Fruit fly (Drosophila melanogaster): ENCODE data around the gene CG4116.

CG4116 gene

dm6 chrX:3025510-3026216, 41.7 kb downstream of the CG4116 start (continued):
- TF ChIP-seq CG12299 (tag; optimal IDR thresholded peaks at IDR 0.05) (no peak), CG17912 (GFP tag; optimal IDR thresholded peaks at IDR 0.05) (no peak), ssp (GFP tag; IDR thresholded peaks at IDR 0.05) (no peak), fd102C (GFP tag; optimal IDR thresholded peaks at IDR 0.05) (no peak), CG9797 (GFP tag; optimal IDR thresholded peaks at IDR 0.05) (no peak), Spps (tag; optimal IDR thresholded peaks at IDR 0.05) (peak; percentile 19), CG2202 (tag; optimal IDR thresholded peaks at IDR 0.05) (peak; percentile 5), CG11560 (tag; IDR thresholded peaks at IDR 0.05) (no peak), Fer2 (tag; optimal IDR thresholded peaks at IDR 0.05) (no peak), PHDP (tag; optimal IDR thresholded peaks at IDR 0.05) (peak; percentile 66), gcm (GFP tag; optimal IDR thresholded peaks at IDR 0.05) (peak; percentile 22), cad (GFP tag; optimal IDR thresholded peaks at IDR 0.05) (no peak), gce (GFP tag; IDR thresholded peaks at IDR 0.05) (no peak), ci (GFP tag; IDR thresholded peaks at IDR 0.05) (peak; percentile 73), CG14667 (GFP tag; IDR thresholded peaks at IDR 0.05) (0 out of 2 replicates have a peak, but pooled peaks have one; percentile 20), odd (GFP tag; optimal IDR thresholded peaks at IDR 0.05) (peak; percentile 26), corto (GFP tag; optimal IDR thresholded peaks at IDR 0.05) (no peak), CG4424 (GFP tag; optimal IDR thresholded peaks at IDR 0.05) (peak; percentile 50), CG10147 (GFP tag; optimal IDR thresholded peaks at IDR 0.05) (peak; percentile 4), CG5953 (GFP tag; IDR thresholded peaks at IDR 0.05) (no peak), eve (GFP tag; optimal IDR thresholded peaks at IDR 0.05) (peak in 1 of 2 experiments; percentile 80), CG17186 (GFP tag; optimal IDR thresholded peaks at IDR 0.05) (no peak), CG3065 (GFP tag; optimal IDR thresholded peaks at IDR 0.05) (no peak), Hr78 (GFP tag; optimal IDR thresholded peaks at IDR 0.05) (no peak), Antp (GFP tag; optimal IDR thresholded peaks at IDR 0.05) (peak; percentile 48), Jarid2 (GFP tag; optimal IDR thresholded peaks at IDR 0.05) (no peak), bigmax (GFP tag; optimal IDR thresholded peaks at IDR 0.05) (no peak), Eip74EF (GFP tag; optimal IDR thresholded peaks at IDR 0.05) (peak in 1 of 2 experiments; percentile 49), CG2199 (GFP tag; IDR thresholded peaks at IDR 0.05) (0 out of 3 replicates have a peak, but pooled peaks have one; percentile 21), CG10979 (tag; optimal IDR thresholded peaks at IDR 0.05) (peak; percentile 67), Bteb2 (GFP tag; optimal IDR thresholded peaks at IDR 0.05) (peak; percentile 45), pzg (GFP tag; optimal IDR thresholded peaks at IDR 0.05) (no peak), ase (GFP tag; IDR thresholded peaks at IDR 0.05) (0 out of 3 replicates have a peak, but pooled peaks have one; percentile 29), CG16779 (GFP tag; IDR thresholded peaks at IDR 0.05) (no peak), sob (GFP tag; IDR thresholded peaks at IDR 0.05) (peak; percentile 63; the same call in 1 of the 2 replicates), CG17829 (tag; optimal IDR thresholded peaks at IDR 0.05) (peak; percentile 53), MBD-R2 (GFP tag; IDR thresholded peaks at IDR 0.05) (no peak), vfl (GFP tag; optimal IDR thresholded peaks at IDR 0.05) (peak; percentile 2), CG17802 (tag; optimal IDR thresholded peaks at IDR 0.05) (peak; percentile 4), CG18262 (tag; optimal IDR thresholded peaks at IDR 0.05) (peak; percentile 71), CG42726 (GFP tag; IDR thresholded peaks at IDR 0.05; ENCODE audit: partially characterized antibody) (no peak), CG3163 (GFP tag; optimal IDR thresholded peaks at IDR 0.05) (no peak), CG15073 (GFP tag; optimal IDR thresholded peaks at IDR 0.05) (no peak), trem (tag; optimal IDR thresholded peaks at IDR 0.05) (peak; percentile 3), org-1 (GFP tag; optimal IDR thresholded peaks at IDR 0.05) (peak; percentile 32), CG7271 (tag; optimal IDR thresholded peaks at IDR 0.05) (no peak), dimm (GFP tag; IDR thresholded peaks at IDR 0.05) (peak; percentile 22; the same call in 1 of the 2 replicates), Elba2 (GFP tag; optimal IDR thresholded peaks at IDR 0.05) (no peak), CG9437 (GFP tag; optimal IDR thresholded peaks at IDR 0.05) (peak; percentile 26)
